Fruit fly (Drosophila melanogaster) whole organism, embryonic: ENCODE results near the gene SPR.

ENCODE experiments used
- Atf3 ChIP-seq: fragments of 200-800 bp; sonication (Bioruptor generic); optimal IDR thresholded peaks from 3 replicates; lab custom pipeline; 2016; ENCODE audit warnings: missing biosample characterization, missing genetic modification characterization
- CG10979 ChIP-seq: fragments of 200-800 bp; sonication (Bioruptor generic); optimal IDR thresholded peaks from 2 replicates; lab custom pipeline; 2018; ENCODE audit warnings: missing biosample characterization, mild to moderate bottlenecking, missing genetic modification characterization, moderate library complexity
- CG11247 ChIP-seq: fragments of 200-800 bp; sonication (Bioruptor generic); IDR thresholded peaks from 2 replicates; pipeline ENCODE4 v1.3.6; 2022; ENCODE audit warnings: missing biosample characterization, missing genetic modification characterization
- CG11504 ChIP-seq: fragments of 200-800 bp; sonication (Bioruptor generic); optimal IDR thresholded peaks from 3 replicates; lab custom pipeline; 2019; ENCODE audit warnings: missing biosample characterization, mild to moderate bottlenecking, missing genetic modification characterization, moderate library complexity
- CG12236 ChIP-seq: fragments of 200-800 bp; sonication (Bioruptor generic); optimal IDR thresholded peaks from 2 replicates; lab custom pipeline; 2016; ENCODE audit warnings: missing biosample characterization, missing genetic modification characterization
- CG1233 ChIP-seq: fragments of 200-800 bp; sonication (Bioruptor generic); optimal IDR thresholded peaks from 4 replicates; lab custom pipeline; 2018; ENCODE audit warnings: missing biosample characterization, mild to moderate bottlenecking, missing genetic modification characterization
- CG14050 ChIP-seq: fragments of 200-800 bp; sonication (Bioruptor generic); IDR thresholded peaks from 3 replicates; pipeline ENCODE4 v1.3.6; 2022; ENCODE audit warnings: missing biosample characterization, missing genetic modification characterization
- CG16863 ChIP-seq: fragments of 200-800 bp; sonication (Bioruptor generic); optimal IDR thresholded peaks from 3 replicates; lab custom pipeline; 2016; ENCODE audit warnings: missing biosample characterization, missing genetic modification characterization
- CG18262 ChIP-seq: fragments of 200-800 bp; optimal IDR thresholded peaks from 3 replicates; lab custom pipeline; 2019; ENCODE audit warnings: missing biosample characterization, mild to moderate bottlenecking, missing genetic modification characterization, moderate library complexity
- CG30020 ChIP-seq: fragments of 200-800 bp; optimal IDR thresholded peaks from 2 replicates; lab custom pipeline; 2019; ENCODE audit warnings: missing biosample characterization, mild to moderate bottlenecking, missing genetic modification characterization, moderate library complexity
- CG32772 ChIP-seq: fragments of 200-800 bp; sonication (Bioruptor generic); IDR thresholded peaks from 2 replicates; pipeline ENCODE4 v1.3.6; 2022; ENCODE audit warnings: missing biosample characterization, missing genetic modification characterization
- CG34224 ChIP-seq: fragments of 200-800 bp; sonication (Bioruptor generic); IDR thresholded peaks from 3 replicates; pipeline ENCODE4 v1.3.6; 2022; ENCODE audit warnings: missing biosample characterization, missing genetic modification characterization; ENCODE audit not compliant: partially characterized antibody
- CG4707 ChIP-seq: fragments of 200-800 bp; sonication (Bioruptor generic); optimal IDR thresholded peaks from 2 replicates; lab custom pipeline; 2018; ENCODE audit warnings: missing biosample characterization, mild to moderate bottlenecking, missing genetic modification characterization, moderate library complexity
- CG7357 ChIP-seq: fragments of 200-800 bp; sonication (Bioruptor generic); IDR thresholded peaks from 3 replicates; pipeline ENCODE4 v1.3.6; 2022; ENCODE audit warnings: missing biosample characterization, missing genetic modification characterization
- CG7987 ChIP-seq: fragments of 200-800 bp; sonication (Bioruptor generic); optimal IDR thresholded peaks from 2 replicates; lab custom pipeline; 2018; ENCODE audit warnings: missing biosample characterization, mild to moderate bottlenecking, missing genetic modification characterization, moderate library complexity
- CG8478 ChIP-seq: fragments of >200 bp; optimal IDR thresholded peaks from 2 replicates; lab custom pipeline; 2018
- CG8944 ChIP-seq: fragments of 200-800 bp; sonication (Bioruptor generic); optimal IDR thresholded peaks from 3 replicates; lab custom pipeline; 2016; ENCODE audit warnings: missing biosample characterization, missing genetic modification characterization
- Ets65A ChIP-seq: fragments of 200-800 bp; sonication (Bioruptor generic); peaks from one replicate; lab custom pipeline; 2016; ENCODE audit warnings: missing biosample characterization, missing genetic modification characterization
- HHEX ChIP-seq: fragments of 200-800 bp; sonication (Bioruptor generic); optimal IDR thresholded peaks from 3 replicates; lab custom pipeline; 2017; ENCODE audit warnings: missing biosample characterization, mild to moderate bottlenecking, missing genetic modification characterization, missing genetic modification reagents
- Jarid2 ChIP-seq: fragments of 200-800 bp; sonication (Bioruptor generic); optimal IDR thresholded peaks from 3 replicates; lab custom pipeline; 2017; ENCODE audit warnings: mild to moderate bottlenecking, missing biosample characterization, missing genetic modification reagents, missing genetic modification characterization
- Mrtf ChIP-seq: fragments of 200-800 bp; sonication (Bioruptor generic); IDR thresholded peaks from 3 replicates; pipeline ENCODE4 v1.3.6; 2022; ENCODE audit warnings: missing biosample characterization, missing genetic modification characterization
- Nf-YB ChIP-seq: fragments of 200-800 bp; sonication (Bioruptor generic); optimal IDR thresholded peaks from 3 replicates; lab custom pipeline; 2019; ENCODE audit warnings: missing biosample characterization, mild to moderate bottlenecking, missing genetic modification characterization, moderate library complexity
- Optix ChIP-seq: fragments of 200-800 bp; sonication (Bioruptor generic); IDR thresholded peaks from 3 replicates; pipeline ENCODE4 v1.3.6; 2022; ENCODE audit warnings: missing biosample characterization, missing genetic modification characterization
- Poxn ChIP-seq: fragments of 200-800 bp; sonication (Bioruptor generic); IDR thresholded peaks from 2 replicates; pipeline ENCODE4 v1.3.6; 2022; ENCODE audit warnings: missing biosample characterization, missing genetic modification characterization
- Rfx ChIP-seq: fragments of 200-800 bp; sonication (Bioruptor generic); IDR thresholded peaks from 2 replicates; pipeline ENCODE4 v1.3.6; 2022; ENCODE audit warnings: missing biosample characterization, missing genetic modification characterization
- Usf ChIP-seq: fragments of 200-800 bp; sonication (Bioruptor generic); optimal IDR thresholded peaks from 2 replicates; lab custom pipeline; 2017; ENCODE audit warnings: missing genotype, missing biosample characterization, missing genetic modification characterization
- Vsx1 ChIP-seq: fragments of 200-800 bp; sonication (Bioruptor generic); optimal IDR thresholded peaks from 2 replicates; lab custom pipeline; 2017; ENCODE audit warnings: missing biosample characterization, mild to moderate bottlenecking, missing genetic modification characterization, missing genetic modification reagents
- ac ChIP-seq: fragments of 200-800 bp; sonication (Bioruptor generic); optimal IDR thresholded peaks from 3 replicates; lab custom pipeline; 2017; ENCODE audit warnings: missing biosample characterization, mild to moderate bottlenecking, missing genetic modification characterization
- bbx ChIP-seq: fragments of 200-800 bp; sonication (Bioruptor generic); IDR thresholded peaks from 2 replicates; pipeline ENCODE4 v1.3.6; 2022; ENCODE audit warnings: missing biosample characterization, missing genetic modification characterization; ENCODE audit not compliant: partially characterized antibody
- btn ChIP-seq: fragments of 200-800 bp; sonication (Bioruptor generic); optimal IDR thresholded peaks from 2 replicates; lab custom pipeline; 2016; ENCODE audit warnings: missing biosample characterization, missing genetic modification characterization
- cato ChIP-seq: fragments of 200-800 bp; sonication (Bioruptor generic); optimal IDR thresholded peaks from 2 replicates; lab custom pipeline; 2016; ENCODE audit warnings: missing biosample characterization, missing genetic modification characterization, borderline replicate concordance
- cg ChIP-seq: fragments of 200-800 bp; sonication (Bioruptor generic); optimal IDR thresholded peaks from 3 replicates; lab custom pipeline; 2019; ENCODE audit warnings: missing biosample characterization, mild to moderate bottlenecking, missing genetic modification characterization, moderate library complexity
- chinmo ChIP-seq: fragments of 200-800 bp; sonication (Bioruptor generic); IDR thresholded peaks from 4 replicates; pipeline ENCODE4 v1.3.6; 2022; ENCODE audit warnings: missing biosample characterization, missing genetic modification characterization; ENCODE audit not compliant: partially characterized antibody
- crol ChIP-seq: fragments of 200-800 bp; sonication (Bioruptor generic); IDR thresholded peaks from 2 replicates; pipeline ENCODE4 v1.3.6; 2022; ENCODE audit warnings: missing biosample characterization, missing genetic modification characterization
- dati ChIP-seq: fragments of 200-800 bp; sonication (Bioruptor generic); IDR thresholded peaks from 2 replicates; pipeline ENCODE4 v1.3.6; 2022; ENCODE audit warnings: missing biosample characterization, missing genetic modification characterization
- en ChIP-seq: fragments of 200-800 bp; sonication (Bioruptor generic); optimal IDR thresholded peaks from 2 replicates; lab custom pipeline; 2016; ENCODE audit warnings: missing biosample characterization, missing genetic modification characterization
- esg ChIP-seq: fragments of 200-800 bp; sonication (Bioruptor generic); conservative IDR thresholded peaks from 2 replicates; pipeline ENCODE4 v1.3.6; 2022; ENCODE audit warnings: missing biosample characterization, missing genetic modification characterization
- fru ChIP-seq: fragments of >200 bp; optimal IDR thresholded peaks from 2 replicates; lab custom pipeline; 2017
- gcm2 ChIP-seq: fragments of 200-800 bp; sonication (Bioruptor generic); optimal IDR thresholded peaks from 2 replicates; lab custom pipeline; 2016; ENCODE audit warnings: missing biosample characterization, missing genetic modification characterization
- mam ChIP-seq: fragments of 200-800 bp; sonication (Bioruptor generic); optimal IDR thresholded peaks from 3 replicates; lab custom pipeline; 2016; ENCODE audit warnings: missing biosample characterization, missing genetic modification characterization
- pan ChIP-seq, 4 experiments: fragments of >200 bp in 3 of 4; fragments of 200-800 bp in 1 of 4; sonication (Bioruptor generic) in 1 of 4; optimal IDR thresholded peaks in 3 of 4; IDR thresholded peaks in 1 of 4; 2 replicates each; pipeline versions ENCODE4 v1.3.6 to Lab custom; 2017 to 2022; ENCODE audit warnings: missing biosample characterization in 2 of 4, missing genetic modification characterization in 2 of 4, mixed read lengths in 1 of 4
- psq ChIP-seq: fragments of 200-800 bp; sonication (Bioruptor generic); optimal IDR thresholded peaks from 2 replicates; lab custom pipeline; 2017; ENCODE audit warnings: missing biosample characterization, missing genetic modification characterization
- sc ChIP-seq, 3 experiments: fragments of >200 bp in 2 of 3; fragments of 200-800 bp in 1 of 3; sonication (Bioruptor generic) in 1 of 3; optimal IDR thresholded peaks; 2 replicates in 2 of 3; 3 replicates in 1 of 3; lab custom pipeline; 2017; ENCODE audit warnings: mild to moderate bottlenecking in 1 of 3, missing biosample characterization in 1 of 3, missing genetic modification characterization in 1 of 3, missing genetic modification reagents in 1 of 3
- sens ChIP-seq: fragments of 200-800 bp; sonication (Bioruptor generic); peaks from one replicate; lab custom pipeline; 2016; ENCODE audit warnings: missing biosample characterization, missing genetic modification characterization
- sim ChIP-seq: fragments of 200-800 bp; sonication (Bioruptor generic); IDR thresholded peaks from 2 replicates; pipeline ENCODE4 v1.3.6; 2022; ENCODE audit warnings: missing biosample characterization, missing genetic modification characterization
- slp2 ChIP-seq: fragments of 200-800 bp; sonication (Bioruptor generic); optimal IDR thresholded peaks from 2 replicates; lab custom pipeline; 2016; ENCODE audit warnings: missing biosample characterization, missing genetic modification characterization
- tin ChIP-seq: fragments of 200-800 bp; sonication (Bioruptor generic); optimal IDR thresholded peaks from 3 replicates; lab custom pipeline; 2016; ENCODE audit warnings: missing biosample characterization, missing genetic modification characterization
- vnd ChIP-seq: fragments of 200-800 bp; sonication (Bioruptor generic); IDR thresholded peaks from 3 replicates; pipeline ENCODE4 v1.3.6; 2022; ENCODE audit warnings: missing biosample characterization, missing genetic modification characterization; ENCODE audit not compliant: partially characterized antibody

Gene SPR

dm6 chrX:5429778-5430576 is 16.5 kb upstream of the SPR start (continued):
- TF ChIP-seq psq (GFP tag; lab: Kevin White, UChicago) (peak; percentile 41), CG11504 (tag; lab: Kevin White, UChicago) (peak; percentile 82), CG8478 (lab: Kevin White, UChicago) (no peak), chinmo (GFP tag; lab: Robert Waterston, UW) (0 out of 4 replicates have a peak, but pooled peaks have one; percentile 48), CG32772 (GFP tag; lab: Robert Waterston, UW) (peak; percentile 69), esg (GFP tag; lab: Robert Waterston, UW) (peak; percentile 79), tin (GFP tag; lab: Kevin White, UChicago) (peak; percentile 54), CG4707 (no peak), Jarid2 (GFP tag; lab: Kevin White, UChicago) (peak; percentile 51), pan (optimal IDR thresholded peaks at IDR 0.05; lab: Kevin White, UChicago) (no peak), pan (GFP tag; optimal IDR thresholded peaks at IDR 0.05 in 1 of 2, IDR thresholded peaks at IDR 0.05 in 1 of 2) (peak in 1 of 2 experiments; percentile 83), crol (GFP tag; lab: Robert Waterston, UW) (peak; percentile 93), bbx (GFP tag; lab: Robert Waterston, UW) (no peak), Atf3 (peak; percentile 16), CG10979 (tag; lab: Kevin White, UChicago) (peak; percentile 44), Optix (GFP tag; lab: Robert Waterston, UW) (peak; percentile 46; the same call in 1 of the 3 replicates), CG12236 (GFP tag; lab: Kevin White, UChicago) (peak; percentile 29), CG16863 (GFP tag; lab: Kevin White, UChicago) (peak; percentile 70), Usf (GFP tag; lab: Kevin White, UChicago) (peak; percentile 72), cato (GFP tag; lab: Kevin White, UChicago) (peak; percentile 49), slp2 (GFP tag; lab: Kevin White, UChicago) (peak; percentile 29), en (peak; percentile 26), fru (no peak), Ets65A (GFP tag; lab: Kevin White, UChicago) (peak; percentile 89), CG18262 (tag; lab: Kevin White, UChicago) (peak; percentile 51), CG8944 (GFP tag; lab: Kevin White, UChicago) (peak; percentile 65), CG11247 (GFP tag; lab: Robert Waterston, UW) (peak; percentile 43; the same call in 1 of the 2 replicates), Vsx1 (GFP tag; lab: Kevin White, UChicago) (peak; percentile 55), CG7357 (GFP tag; lab: Robert Waterston, UW) (peak; percentile 69), Rfx (peak; percentile 92), CG30020 (tag; lab: Kevin White, UChicago) (no peak), HHEX (GFP tag; lab: Kevin White, UChicago) (peak; percentile 77), Mrtf (GFP tag; lab: Robert Waterston, UW) (peak; percentile 75; the same call in 2 of the 3 replicates), ac (GFP tag; lab: Kevin White, UChicago) (no peak), Poxn (GFP tag; lab: Robert Waterston, UW) (0 out of 2 replicates have a peak, but pooled peaks have one; percentile 44), CG34224 (GFP tag; lab: Robert Waterston, UW) (no peak), mam (GFP tag; lab: Kevin White, UChicago) (peak; percentile 85), CG14050 (peak; percentile 75), dati (GFP tag; lab: Robert Waterston, UW) (no peak), CG1233 (GFP tag; lab: Kevin White, UChicago) (peak; percentile 70), CG7987 (GFP tag; lab: Kevin White, UChicago) (no peak), vnd (GFP tag; lab: Robert Waterston, UW) (no peak), btn (no peak), sim (GFP tag; lab: Robert Waterston, UW) (no peak), gcm2 (peak; percentile 51), sens (GFP tag; lab: Kevin White, UChicago) (peak; percentile 93), cg (GFP tag; lab: Kevin White, UChicago) (peak; percentile 34), Nf-YB (GFP tag; lab: Kevin White, UChicago) (peak; percentile 52), sc (optimal IDR thresholded peaks at IDR 0.05; lab: Kevin White, UChicago) (no peak), sc (GFP tag; optimal IDR thresholded peaks at IDR 0.05; lab: Kevin White, UChicago) (no peak)
